Worm (Caenorhabditis elegans) whole organism, L3 larva: Measurements from ENCODE around the gene gly-5.

Source experiments
- ZK546.5 ChIP-seq: sonication (generic microtip); optimal IDR thresholded peaks from 2 replicates; lab custom pipeline; 2017; ENCODE audit warnings: missing biosample characterization, missing genetic modification characterization
- aly-2 ChIP-seq: fragments of 150-350 bp; optimal IDR thresholded peaks from 2 replicates; lab custom pipeline; 2014; ENCODE audit warnings: missing biosample characterization, missing genetic modification characterization
- ama-1 ChIP-seq: fragments of 150-350 bp; optimal IDR thresholded peaks from 2 replicates; lab custom pipeline; 2018
- ceh-28 ChIP-seq: fragments of 150-350 bp; optimal IDR thresholded peaks from 2 replicates; lab custom pipeline; 2014; ENCODE audit warnings: missing biosample characterization, missing genetic modification reagents, missing genetic modification characterization
- ceh-82 ChIP-seq: fragments of 150-350 bp; optimal IDR thresholded peaks from 2 replicates; lab custom pipeline; 2014; ENCODE audit warnings: missing biosample characterization, missing genetic modification characterization
- daf-12 ChIP-seq: fragments of 150-350 bp; optimal IDR thresholded peaks from 2 replicates; lab custom pipeline; 2014; ENCODE audit warnings: missing biosample characterization, missing genetic modification reagents, missing genetic modification characterization
- egl-27 ChIP-seq: sonication (generic microtip); optimal IDR thresholded peaks from 4 replicates; lab custom pipeline; 2017; ENCODE audit warnings: missing biosample characterization, missing genetic modification reagents, missing genetic modification characterization
- egl-5 ChIP-seq: fragments of 150-350 bp; optimal IDR thresholded peaks from 2 replicates; lab custom pipeline; 2017; ENCODE audit warnings: missing biosample characterization, missing genetic modification reagents, missing genetic modification characterization, inconsistent platforms
- elt-1 ChIP-seq: fragments of 150-350 bp; optimal IDR thresholded peaks from 2 replicates; lab custom pipeline; 2014; ENCODE audit warnings: missing biosample characterization, missing genetic modification characterization
- elt-2 ChIP-seq: sonication (generic microtip); optimal IDR thresholded peaks from 2 replicates; lab custom pipeline; 2016; ENCODE audit warnings: missing genetic modification reagents, mild to moderate bottlenecking, missing genetic modification characterization, missing compliant biosample characterization
- elt-3 ChIP-seq, 3 experiments: fragments of 150-350 bp in 1 of 3; sonication (generic microtip) in 2 of 3; optimal IDR thresholded peaks; 2 replicates in 2 of 3; 4 replicates in 1 of 3; lab custom pipeline; 2014 to 2017; ENCODE audit warnings: missing biosample characterization in 3 of 3, missing genetic modification characterization in 3 of 3
- fkh-10 ChIP-seq: sonication (generic microtip); optimal IDR thresholded peaks from 2 replicates; lab custom pipeline; 2017; ENCODE audit warnings: missing biosample characterization, missing genetic modification reagents, missing genetic modification characterization
- fkh-2 ChIP-seq: fragments of 150-350 bp; optimal IDR thresholded peaks from 2 replicates; lab custom pipeline; 2014; ENCODE audit warnings: missing biosample characterization, missing genetic modification reagents, missing genetic modification characterization
- fos-1 ChIP-seq: fragments of 150-350 bp; optimal IDR thresholded peaks from 2 replicates; lab custom pipeline; 2014; ENCODE audit warnings: missing biosample characterization, missing genetic modification characterization
- hmg-11 ChIP-seq: sonication (generic microtip); optimal IDR thresholded peaks from 2 replicates; lab custom pipeline; 2016; ENCODE audit warnings: missing genetic modification characterization, missing compliant biosample characterization
- jun-1 ChIP-seq: fragments of 150-350 bp; optimal IDR thresholded peaks from 2 replicates; lab custom pipeline; 2014; ENCODE audit warnings: missing biosample characterization, missing genetic modification reagents, missing genetic modification characterization
- lin-15B ChIP-seq: fragments of 150-350 bp; optimal IDR thresholded peaks from 2 replicates; lab custom pipeline; 2014; ENCODE audit warnings: missing biosample characterization, missing genetic modification characterization
- lin-39 ChIP-seq: fragments of 150-350 bp; optimal IDR thresholded peaks from 2 replicates; lab custom pipeline; 2018; ENCODE audit warnings: missing biosample characterization, missing genetic modification reagents, missing genetic modification characterization
- lsy-12 ChIP-seq: sonication (generic microtip); optimal IDR thresholded peaks from 2 replicates; lab custom pipeline; 2016; ENCODE audit warnings: mild to moderate bottlenecking, missing genetic modification characterization, missing compliant biosample characterization
- mdl-1 ChIP-seq: fragments of 150-350 bp; optimal IDR thresholded peaks from 2 replicates; lab custom pipeline; 2014; ENCODE audit warnings: missing biosample characterization, missing genetic modification characterization
- mml-1 ChIP-seq: fragments of 150-350 bp; sonication (generic microtip); optimal IDR thresholded peaks from 3 replicates; lab custom pipeline; 2014; ENCODE audit warnings: missing biosample characterization, missing genetic modification characterization
- nfya-1 ChIP-seq: sonication (generic microtip); optimal IDR thresholded peaks from 2 replicates; lab custom pipeline; 2017; ENCODE audit warnings: missing genetic modification characterization, mild to moderate bottlenecking, missing compliant biosample characterization, antibody characterized with exemption, moderate library complexity; ENCODE audit not compliant: insufficient read depth
- nhr-11 ChIP-seq: fragments of 150-350 bp; optimal IDR thresholded peaks from 2 replicates; lab custom pipeline; 2014; ENCODE audit warnings: missing biosample characterization, missing genetic modification characterization
- nhr-12 ChIP-seq: fragments of 150-350 bp; optimal IDR thresholded peaks from 2 replicates; lab custom pipeline; 2014; ENCODE audit warnings: missing biosample characterization, missing genetic modification characterization
- nhr-23 ChIP-seq: fragments of 150-350 bp; optimal IDR thresholded peaks from 2 replicates; lab custom pipeline; 2014; ENCODE audit warnings: missing biosample characterization, missing genetic modification reagents, missing genetic modification characterization
- nhr-28 ChIP-seq: fragments of 150-350 bp; optimal IDR thresholded peaks from 2 replicates; lab custom pipeline; 2014; ENCODE audit warnings: missing biosample characterization, missing genetic modification characterization
- nhr-77 ChIP-seq: fragments of 150-350 bp; optimal IDR thresholded peaks from 2 replicates; lab custom pipeline; 2014; ENCODE audit warnings: missing biosample characterization, missing genetic modification characterization
- pha-4 ChIP-seq: fragments of 150-350 bp; optimal IDR thresholded peaks from 2 replicates; lab custom pipeline; 2014; ENCODE audit warnings: missing biosample characterization, missing genetic modification reagents, missing genetic modification characterization
- pqm-1 ChIP-seq: fragments of 150-350 bp; optimal IDR thresholded peaks from 2 replicates; lab custom pipeline; 2017; ENCODE audit warnings: missing biosample characterization, missing genetic modification characterization, inconsistent platforms
- skn-1 ChIP-seq: fragments of 150-350 bp; optimal IDR thresholded peaks from 2 replicates; lab custom pipeline; 2014; ENCODE audit warnings: missing biosample characterization, missing genetic modification characterization
- snpc-4 ChIP-seq: fragments of 150-350 bp; optimal IDR thresholded peaks from 2 replicates; lab custom pipeline; 2014; ENCODE audit warnings: missing biosample characterization, missing genetic modification characterization
- zag-1 ChIP-seq: fragments of 150-350 bp; optimal IDR thresholded peaks from 2 replicates; lab custom pipeline; 2014; ENCODE audit warnings: missing biosample characterization, missing genetic modification characterization
- ztf-11 ChIP-seq: fragments of 150-350 bp; optimal IDR thresholded peaks from 2 replicates; lab custom pipeline; 2014; ENCODE audit warnings: missing biosample characterization, missing genetic modification characterization
- ztf-4 ChIP-seq: fragments of 150-350 bp; optimal IDR thresholded peaks from 2 replicates; lab custom pipeline; 2014; ENCODE audit warnings: missing biosample characterization, missing genetic modification characterization

Gene gly-5

ce11 chrIII:13182003-13182402, 5.2 kb upstream of the gly-5 start (continued):
- TF ChIP-seq hmg-11 (tag; lab: Kevin White, UChicago) (peak; percentile 30), mdl-1 (tag; lab: Kevin White, UChicago) (no peak), ztf-11 (tag; lab: Kevin White, UChicago) (no peak), ztf-4 (tag; lab: Kevin White, UChicago) (no peak), nhr-11 (no peak), egl-5 (tag; lab: Kevin White, UChicago) (no peak), nhr-77 (tag; lab: Kevin White, UChicago) (no peak), ceh-82 (no peak)

- TF ChIP-seq nhr-23 (tag; lab: Kevin White, UChicago) (peak; percentile 32), pha-4 (tag; lab: Kevin White, UChicago) (peak; percentile 54), skn-1 (no peak), ceh-28 (peak; percentile 45), nhr-11 (no peak), nfya-1 (tag; lab: Kevin White, UChicago) (peak; percentile 67), nhr-12 (no peak), hmg-11 (tag; lab: Kevin White, UChicago) (peak; percentile 44), lsy-12 (no peak), lin-15B (tag; lab: Kevin White, UChicago) (peak; percentile 45), lin-39 (tag; lab: Kevin White, UChicago) (no peak), nhr-28 (no peak)
Observed at ce11 chrIII:13187773-13188172, 583 bp downstream of the gly-5 start.

ce11 chrIII:13201079-13201478, 13.9 kb downstream of the gly-5 start:
- TF ChIP-seq nfya-1 (tag; lab: Kevin White, UChicago): peak; percentile 88
- TF ChIP-seq elt-1 (tag; lab: Kevin White, UChicago): no peak

ce11 chrIII:13201901-13202300, 14.7 kb downstream of the gly-5 start:
- TF ChIP-seq zag-1 (tag; lab: Kevin White, UChicago): no peak
- TF ChIP-seq lin-39 (tag; lab: Kevin White, UChicago): no peak
- no peak for TF ChIP-seq snpc-4 (tag; lab: Kevin White, UChicago)
- peak; percentile 92 for TF ChIP-seq nfya-1 (tag; lab: Kevin White, UChicago)
- TF ChIP-seq jun-1: no peak
- no peak for TF ChIP-seq fkh-2 (tag; lab: Kevin White, UChicago)
- no peak for TF ChIP-seq elt-3 (tag; optimal IDR thresholded peaks at IDR 0.05; lab: Kevin White, UChicago)

- TF ChIP-seq lin-39 (tag; lab: Kevin White, UChicago) (no peak), elt-3 (tag; optimal IDR thresholded peaks at IDR 0.05; lab: Kevin White, UChicago) (no peak), skn-1 (no peak), elt-1 (tag; lab: Kevin White, UChicago) (no peak), ceh-28 (no peak), egl-5 (tag; lab: Kevin White, UChicago) (no peak), ama-1 (no peak), lsy-12 (no peak), pqm-1 (tag; lab: Kevin White, UChicago) (no peak), daf-12 (tag; lab: Kevin White, UChicago) (no peak), ZK546.5 (tag; lab: Kevin White, UChicago) (no peak), snpc-4 (tag; lab: Kevin White, UChicago) (no peak), egl-27 (tag; lab: Kevin White, UChicago) (no peak), mml-1 (tag; lab: Kevin White, UChicago) (no peak), nhr-28 (no peak), fkh-10 (GFP tag; lab: Kevin White, UChicago) (no peak), fos-1 (tag; lab: Kevin White, UChicago) (no peak), aly-2 (tag; lab: Kevin White, UChicago) (no peak), elt-2 (no peak), ceh-82 (no peak)
Observed at ce11 chrIII:13204682-13205081, 17.5 kb downstream of the gly-5 start, which contains the start of gene Y39E4B.11. Gene Y39E4B.11, plus strand, starts transcription at chrIII:13204982.

ce11 chrIII:13208978-13209377, 21.8 kb downstream of the gly-5 start:
- TF ChIP-seq lin-15B (tag; lab: Kevin White, UChicago) (no peak), pha-4 (tag; lab: Kevin White, UChicago) (peak; percentile 57)
- TF ChIP-seq, all 47 proteins: peak for 1
